Worm (Caenorhabditis elegans) whole organism, L3 larva: ENCODE measurements around the gene dgk-4.

ENCODE experiments used
- R02D3.7 ChIP-seq: fragments of 150-350 bp; optimal IDR thresholded peaks from 2 replicates; lab custom pipeline; 2014; ENCODE audit warnings: missing biosample characterization, missing genetic modification characterization
- ZK546.5 ChIP-seq: sonication (generic microtip); optimal IDR thresholded peaks from 2 replicates; lab custom pipeline; 2017; ENCODE audit warnings: missing biosample characterization, missing genetic modification characterization
- ceh-16 ChIP-seq: sonication (generic microtip); optimal IDR thresholded peaks from 2 replicates; lab custom pipeline; 2017; ENCODE audit warnings: missing biosample characterization, missing genetic modification characterization
- ceh-28 ChIP-seq: fragments of 150-350 bp; optimal IDR thresholded peaks from 2 replicates; lab custom pipeline; 2014; ENCODE audit warnings: missing biosample characterization, missing genetic modification reagents, missing genetic modification characterization
- daf-12 ChIP-seq: fragments of 150-350 bp; optimal IDR thresholded peaks from 2 replicates; lab custom pipeline; 2014; ENCODE audit warnings: missing biosample characterization, missing genetic modification reagents, missing genetic modification characterization
- egl-27 ChIP-seq: sonication (generic microtip); optimal IDR thresholded peaks from 4 replicates; lab custom pipeline; 2017; ENCODE audit warnings: missing biosample characterization, missing genetic modification reagents, missing genetic modification characterization
- egl-5 ChIP-seq: fragments of 150-350 bp; optimal IDR thresholded peaks from 2 replicates; lab custom pipeline; 2017; ENCODE audit warnings: missing biosample characterization, missing genetic modification reagents, missing genetic modification characterization, inconsistent platforms
- elt-1 ChIP-seq: fragments of 150-350 bp; optimal IDR thresholded peaks from 2 replicates; lab custom pipeline; 2014; ENCODE audit warnings: missing biosample characterization, missing genetic modification characterization
- elt-2 ChIP-seq: sonication (generic microtip); optimal IDR thresholded peaks from 2 replicates; lab custom pipeline; 2016; ENCODE audit warnings: missing genetic modification reagents, mild to moderate bottlenecking, missing genetic modification characterization, missing compliant biosample characterization
- elt-3 ChIP-seq, 3 experiments: fragments of 150-350 bp in 1 of 3; sonication (generic microtip) in 2 of 3; optimal IDR thresholded peaks; 2 replicates in 2 of 3; 4 replicates in 1 of 3; lab custom pipeline; 2014 to 2017; ENCODE audit warnings: missing biosample characterization in 3 of 3, missing genetic modification characterization in 3 of 3
- eor-1 ChIP-seq, 2 experiments: fragments of 150-350 bp; optimal IDR thresholded peaks; 2 replicates each; lab custom pipeline; 2014 to 2018; ENCODE audit warnings: missing biosample characterization in 2 of 2, missing genetic modification characterization in 2 of 2
- fkh-10 ChIP-seq: sonication (generic microtip); optimal IDR thresholded peaks from 2 replicates; lab custom pipeline; 2017; ENCODE audit warnings: missing biosample characterization, missing genetic modification reagents, missing genetic modification characterization
- fkh-2 ChIP-seq: fragments of 150-350 bp; optimal IDR thresholded peaks from 2 replicates; lab custom pipeline; 2014; ENCODE audit warnings: missing biosample characterization, missing genetic modification reagents, missing genetic modification characterization
- hmg-11 ChIP-seq: sonication (generic microtip); optimal IDR thresholded peaks from 2 replicates; lab custom pipeline; 2016; ENCODE audit warnings: missing genetic modification characterization, missing compliant biosample characterization
- lin-15B ChIP-seq: fragments of 150-350 bp; optimal IDR thresholded peaks from 2 replicates; lab custom pipeline; 2014; ENCODE audit warnings: missing biosample characterization, missing genetic modification characterization
- lin-39 ChIP-seq: fragments of 150-350 bp; optimal IDR thresholded peaks from 2 replicates; lab custom pipeline; 2018; ENCODE audit warnings: missing biosample characterization, missing genetic modification reagents, missing genetic modification characterization
- lsy-12 ChIP-seq: sonication (generic microtip); optimal IDR thresholded peaks from 2 replicates; lab custom pipeline; 2016; ENCODE audit warnings: mild to moderate bottlenecking, missing genetic modification characterization, missing compliant biosample characterization
- mdl-1 ChIP-seq: fragments of 150-350 bp; optimal IDR thresholded peaks from 2 replicates; lab custom pipeline; 2014; ENCODE audit warnings: missing biosample characterization, missing genetic modification characterization
- mml-1 ChIP-seq: fragments of 150-350 bp; sonication (generic microtip); optimal IDR thresholded peaks from 3 replicates; lab custom pipeline; 2014; ENCODE audit warnings: missing biosample characterization, missing genetic modification characterization
- nfya-1 ChIP-seq: sonication (generic microtip); optimal IDR thresholded peaks from 2 replicates; lab custom pipeline; 2017; ENCODE audit warnings: missing genetic modification characterization, mild to moderate bottlenecking, missing compliant biosample characterization, antibody characterized with exemption, moderate library complexity; ENCODE audit not compliant: insufficient read depth
- nhr-12 ChIP-seq: fragments of 150-350 bp; optimal IDR thresholded peaks from 2 replicates; lab custom pipeline; 2014; ENCODE audit warnings: missing biosample characterization, missing genetic modification characterization
- nhr-23 ChIP-seq: fragments of 150-350 bp; optimal IDR thresholded peaks from 2 replicates; lab custom pipeline; 2014; ENCODE audit warnings: missing biosample characterization, missing genetic modification reagents, missing genetic modification characterization
- nhr-237 ChIP-seq: fragments of 150-350 bp; optimal IDR thresholded peaks from 2 replicates; lab custom pipeline; 2014; ENCODE audit warnings: missing biosample characterization, missing genetic modification characterization
- nhr-25 ChIP-seq: sonication (generic microtip); optimal IDR thresholded peaks from 2 replicates; lab custom pipeline; 2017; ENCODE audit warnings: missing biosample characterization, missing genetic modification characterization
- nhr-28 ChIP-seq: fragments of 150-350 bp; optimal IDR thresholded peaks from 2 replicates; lab custom pipeline; 2014; ENCODE audit warnings: missing biosample characterization, missing genetic modification characterization
- nhr-43 ChIP-seq: sonication (generic microtip); optimal IDR thresholded peaks from 2 replicates; lab custom pipeline; 2016; ENCODE audit warnings: mild to moderate bottlenecking, missing genetic modification characterization, missing compliant biosample characterization; ENCODE audit not compliant: poor library complexity, severe bottlenecking
- nhr-76 ChIP-seq: fragments of 150-350 bp; sonication (generic microtip); optimal IDR thresholded peaks from 5 replicates; lab custom pipeline; 2014; ENCODE audit warnings: missing biosample characterization, missing genetic modification characterization
- pha-4 ChIP-seq: fragments of 150-350 bp; optimal IDR thresholded peaks from 2 replicates; lab custom pipeline; 2014; ENCODE audit warnings: missing biosample characterization, missing genetic modification reagents, missing genetic modification characterization
- snpc-4 ChIP-seq: fragments of 150-350 bp; optimal IDR thresholded peaks from 2 replicates; lab custom pipeline; 2014; ENCODE audit warnings: missing biosample characterization, missing genetic modification characterization
- unc-39 ChIP-seq: sonication (generic microtip); optimal IDR thresholded peaks from 4 replicates; lab custom pipeline; 2017; ENCODE audit warnings: missing biosample characterization, missing genetic modification characterization
- zag-1 ChIP-seq: fragments of 150-350 bp; optimal IDR thresholded peaks from 2 replicates; lab custom pipeline; 2014; ENCODE audit warnings: missing biosample characterization, missing genetic modification characterization
- ztf-11 ChIP-seq: fragments of 150-350 bp; optimal IDR thresholded peaks from 2 replicates; lab custom pipeline; 2014; ENCODE audit warnings: missing biosample characterization, missing genetic modification characterization
- ztf-4 ChIP-seq: fragments of 150-350 bp; optimal IDR thresholded peaks from 2 replicates; lab custom pipeline; 2014; ENCODE audit warnings: missing biosample characterization, missing genetic modification characterization

Gene dgk-4

DNA sequence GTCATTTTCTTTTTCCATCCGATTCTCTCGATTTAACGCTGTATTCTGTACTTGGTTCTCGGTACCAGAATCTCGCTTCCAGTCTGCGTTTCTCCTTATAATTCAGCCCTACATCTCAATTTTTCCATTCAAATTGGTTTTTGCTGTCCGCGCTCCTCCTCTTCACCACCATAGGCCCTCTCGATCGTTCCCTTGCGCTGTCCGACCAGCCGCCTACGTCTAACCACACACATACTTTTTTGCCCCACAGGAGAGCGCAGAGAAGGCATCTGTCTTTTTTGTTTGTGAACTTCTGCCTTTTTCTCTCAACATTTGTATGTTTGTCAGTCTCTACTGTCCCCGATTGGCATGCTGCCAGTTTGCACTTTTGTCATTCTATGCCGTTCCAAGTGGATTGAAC lies 3.8 kb upstream of the dgk-4 start, which contains the start of gene F42A9.11 (continued):
- no peak for TF ChIP-seq nhr-28 (tag; lab: Kevin White, UChicago)
- TF ChIP-seq, all 47 proteins: peak for 9

DNA sequence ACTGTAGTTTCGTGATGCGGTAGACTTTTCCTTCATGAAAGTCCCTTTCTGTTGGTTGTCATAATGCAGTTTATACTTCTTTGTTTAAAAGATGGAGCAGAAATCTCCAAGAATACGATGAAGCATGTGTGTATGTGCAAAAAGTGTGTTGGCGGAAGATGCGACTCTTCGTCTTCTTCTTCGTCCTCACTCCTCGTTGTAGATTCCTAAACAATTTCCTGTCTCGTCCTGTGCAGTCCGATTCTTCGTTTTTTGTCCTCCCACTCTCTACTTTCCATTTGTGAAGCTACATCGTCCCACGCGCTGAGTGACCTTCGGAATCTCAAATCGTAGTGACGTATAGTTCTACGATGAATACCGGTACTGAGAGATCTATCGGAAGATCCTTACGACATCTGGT lies 2.9 kb upstream of the dgk-4 start:
- TF ChIP-seq nhr-43 (tag; lab: Kevin White, UChicago) (no peak), fkh-10 (GFP tag; lab: Kevin White, UChicago) (peak; percentile 46), nhr-25 (tag; lab: Kevin White, UChicago) (peak; percentile 49)

DNA sequence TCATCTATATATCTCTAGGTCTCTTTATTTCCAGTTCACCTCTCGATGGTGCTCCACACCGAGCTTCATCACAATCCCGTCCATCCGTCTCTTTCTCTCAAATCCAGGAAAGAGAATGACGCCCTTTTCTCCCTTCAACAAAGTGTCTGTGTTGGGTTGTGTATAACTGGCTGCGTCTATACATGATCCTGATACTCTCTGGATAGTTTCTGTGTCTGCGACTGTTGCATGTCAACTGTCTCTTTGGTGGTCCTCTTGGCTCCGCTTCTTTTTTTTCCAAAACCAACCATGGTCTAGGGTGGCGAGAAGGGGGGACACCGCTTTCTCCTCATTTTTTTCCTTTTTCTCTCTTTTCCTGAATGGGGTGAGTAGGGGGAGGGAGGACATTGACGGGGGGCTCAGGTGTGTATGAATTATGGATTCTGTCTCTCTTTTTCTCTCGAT lies 1.5 kb upstream of the dgk-4 start:
- peak; percentile 54 for TF ChIP-seq lin-39 (tag; lab: Kevin White, UChicago)
- peak; percentile 34 for TF ChIP-seq fkh-10 (GFP tag; lab: Kevin White, UChicago)
- no peak for TF ChIP-seq mdl-1 (tag; lab: Kevin White, UChicago)
- peak; percentile 86 for TF ChIP-seq hmg-11 (tag; lab: Kevin White, UChicago)
- TF ChIP-seq egl-27: no peak
- peak; percentile 25 for TF ChIP-seq lin-15B (tag; lab: Kevin White, UChicago)
- peak; percentile 75 for TF ChIP-seq nfya-1
- TF ChIP-seq, all 47 proteins: peak for 5

DNA sequence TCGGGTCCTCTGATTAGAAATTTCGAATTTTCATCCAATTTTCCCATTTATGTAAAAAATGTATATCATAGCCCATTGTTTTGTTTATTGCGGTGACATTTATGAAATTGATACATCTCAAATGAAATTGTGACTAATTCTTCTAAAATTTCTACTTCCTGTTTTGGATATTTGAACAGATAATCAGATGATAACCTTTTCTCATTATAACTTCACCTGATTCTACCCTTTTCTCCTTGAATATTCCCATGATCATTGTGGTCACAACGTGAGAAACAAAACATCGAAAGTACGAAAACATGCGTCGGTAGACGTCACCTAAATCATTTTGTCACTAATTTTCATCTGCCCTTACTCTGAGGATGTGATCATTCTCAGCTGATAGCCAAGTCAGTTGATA lies 890 bp upstream of the dgk-4 start:
- TF ChIP-seq lin-39 (tag; lab: Kevin White, UChicago) (no peak), ZK546.5 (no peak), ceh-28 (tag; lab: Kevin White, UChicago) (no peak), egl-27 (no peak), egl-5 (no peak), lsy-12 (tag; lab: Kevin White, UChicago) (no peak), elt-1 (no peak), ceh-16 (tag; lab: Kevin White, UChicago) (no peak), elt-3 (tag; optimal IDR thresholded peaks at IDR 0.05; lab: Kevin White, UChicago) (no peak), hmg-11 (tag; lab: Kevin White, UChicago) (no peak), nfya-1 (no peak), ztf-4 (tag; lab: Kevin White, UChicago) (no peak), daf-12 (tag; lab: Kevin White, UChicago) (no peak), nhr-43 (tag; lab: Kevin White, UChicago) (no peak), zag-1 (tag; lab: Kevin White, UChicago) (no peak), nhr-237 (tag; lab: Kevin White, UChicago) (no peak), fkh-2 (tag; lab: Kevin White, UChicago) (no peak), unc-39 (tag; lab: Kevin White, UChicago) (no peak)
- TF ChIP-seq, all 47 proteins: peak for 0

DNA sequence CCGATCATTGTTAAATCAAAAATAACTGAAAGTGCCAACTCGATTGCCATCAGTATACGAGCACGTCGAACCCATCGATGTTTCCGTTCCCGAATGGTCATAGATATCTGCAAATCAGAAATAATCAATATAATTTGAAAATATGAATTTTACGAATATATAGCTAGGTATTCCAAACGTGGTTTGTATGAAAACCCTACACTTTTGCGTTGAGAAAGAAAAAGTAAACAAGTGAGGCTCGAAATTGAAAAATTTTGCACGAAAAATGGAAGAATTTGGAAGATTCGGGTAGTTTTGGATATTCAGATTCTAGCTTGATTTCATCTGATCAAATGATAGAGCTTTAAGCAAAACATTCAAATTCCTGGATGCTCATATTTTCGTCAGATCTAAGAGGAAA lies 7.6 kb downstream of the dgk-4 start, which contains the start of gene F42A9.9:
F42A9.9 (minus strand) TSS at position 101 of the 400 bp plus-strand sequence.
- TF ChIP-seq nhr-25 (tag; lab: Kevin White, UChicago) (no peak), lin-15B (tag; lab: Kevin White, UChicago) (no peak), lin-39 (tag; lab: Kevin White, UChicago) (no peak), nhr-28 (tag; lab: Kevin White, UChicago) (no peak), elt-2 (tag; lab: Kevin White, UChicago) (no peak), nhr-76 (no peak), ztf-4 (tag; lab: Kevin White, UChicago) (no peak), nhr-12 (tag; lab: Kevin White, UChicago) (no peak), fkh-2 (tag; lab: Kevin White, UChicago) (no peak), hmg-11 (tag; lab: Kevin White, UChicago) (no peak), pha-4 (tag; lab: Kevin White, UChicago) (no peak)

DNA sequence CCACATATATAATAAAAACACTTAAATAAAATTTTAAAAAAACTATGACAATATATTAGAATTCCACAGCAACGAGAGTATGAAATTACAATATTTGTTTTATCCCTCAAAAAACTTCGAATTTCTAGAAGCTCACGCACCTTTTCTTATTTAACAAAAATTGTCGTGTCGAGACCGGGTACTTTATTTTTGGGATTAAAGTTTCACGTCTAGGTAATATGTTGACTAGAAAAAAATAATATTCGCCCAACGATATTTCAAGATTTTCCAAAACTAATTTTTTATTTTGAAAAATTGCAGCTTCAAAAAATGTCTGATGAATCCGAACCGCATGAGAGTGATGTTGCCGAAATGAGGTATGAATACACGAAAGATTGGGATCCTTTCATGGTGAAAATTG lies 13.3 kb downstream of the dgk-4 start, which contains the start of gene C49C8.3:
C49C8.3 (plus strand) TSS at position 301 of the 400 bp plus-strand sequence.
- TF ChIP-seq ztf-11 (tag; lab: Kevin White, UChicago) (no peak), nhr-43 (tag; lab: Kevin White, UChicago) (no peak), unc-39 (tag; lab: Kevin White, UChicago) (no peak), nhr-76 (no peak), egl-5 (no peak), snpc-4 (tag; lab: Kevin White, UChicago) (no peak), R02D3.7 (tag; lab: Kevin White, UChicago) (no peak), nhr-23 (tag; lab: Kevin White, UChicago) (no peak), nhr-237 (tag; lab: Kevin White, UChicago) (no peak), eor-1 (tag; optimal IDR thresholded peaks at IDR 0.05; lab: Kevin White, UChicago) (no peak), lin-15B (tag; lab: Kevin White, UChicago) (no peak), mml-1 (tag; lab: Kevin White, UChicago) (no peak), elt-2 (tag; lab: Kevin White, UChicago) (no peak), nhr-12 (tag; lab: Kevin White, UChicago) (no peak), nfya-1 (no peak), fkh-10 (GFP tag; lab: Kevin White, UChicago) (no peak), elt-1 (no peak)
